Worm (Caenorhabditis elegans): ENCODE results near the gene swt-3.

DNA sequence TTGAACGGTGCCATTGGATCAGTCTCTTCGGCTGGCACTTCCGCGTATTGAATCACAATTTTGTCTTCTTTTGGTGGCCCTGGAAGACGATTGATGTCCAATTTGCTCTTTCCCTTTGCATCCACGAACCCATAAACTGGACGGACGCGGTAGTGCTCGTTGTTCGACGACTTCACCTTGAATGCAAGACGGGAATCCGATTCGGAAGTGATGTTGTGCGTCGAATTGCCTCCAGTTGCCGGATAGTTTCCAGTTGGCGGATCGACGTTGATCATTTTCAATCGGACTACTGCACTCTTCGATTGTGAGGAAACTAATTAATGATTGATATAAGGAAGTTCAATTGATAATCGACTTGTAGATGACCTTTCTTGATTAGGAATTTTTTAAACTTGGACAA, 42.2 kb downstream of the swt-3 start, which contains the start of gene ssp-34:
- TF ChIP-seq ceh-36 (tag; optimal IDR thresholded peaks at IDR 0.05): no peak
- TF ChIP-seq flt-1 (GFP tag; IDR thresholded peaks at IDR 0.05): no peak
- TF ChIP-seq hnd-1 (tag; optimal IDR thresholded peaks at IDR 0.05): no peak
- no peak for TF ChIP-seq tbx-37 (GFP tag; conservative IDR thresholded peaks at IDR 0.05)
- TF ChIP-seq ama-1 (optimal IDR thresholded peaks at IDR 0.05): no peak
- TF ChIP-seq hmbx-1 (tag; optimal IDR thresholded peaks at IDR 0.05): no peak
- TF ChIP-seq tbx-11 (GFP tag; IDR thresholded peaks at IDR 0.05): no peak
- TF ChIP-seq ceh-13 (GFP tag; optimal IDR thresholded peaks at IDR 0.05): no peak
- TF ChIP-seq B0310.2 (tag; optimal IDR thresholded peaks at IDR 0.05): no peak
- TF ChIP-seq hmg-4 (GFP tag; optimal IDR thresholded peaks at IDR 0.05): no peak
- TF ChIP-seq ets-7 (tag; optimal IDR thresholded peaks at IDR 0.05): no peak
- no peak for TF ChIP-seq pes-1 (GFP tag; IDR thresholded peaks at IDR 0.05)
- TF ChIP-seq scrt-1 (GFP tag; IDR thresholded peaks at IDR 0.05): no peak
